Fruit fly (Drosophila melanogaster) whole organism, embryonic: ENCODE measurements around the gene BRWD3.

Experiments
- Ada2b ChIP-seq: fragments of 200-800 bp; sonication (Bioruptor generic); IDR thresholded peaks from 2 replicates; pipeline ENCODE4 v1.3.6; 2022; ENCODE audit warnings: missing biosample characterization, missing genetic modification characterization
- Asciz ChIP-seq: fragments of 200-800 bp; sonication (Bioruptor generic); optimal IDR thresholded peaks from 2 replicates; lab custom pipeline; 2017; ENCODE audit warnings: missing biosample characterization, mild to moderate bottlenecking, missing genetic modification characterization, missing genetic modification reagents
- Bgb ChIP-seq: fragments of 200-800 bp; sonication (Bioruptor generic); IDR thresholded peaks from 2 replicates; pipeline ENCODE4 v1.3.6; 2022; ENCODE audit warnings: missing biosample characterization, missing genetic modification characterization; ENCODE audit not compliant: partially characterized antibody
- CG10267 ChIP-seq: fragments of 200-800 bp; sonication (Bioruptor generic); optimal IDR thresholded peaks from 2 replicates; lab custom pipeline; 2018; ENCODE audit warnings: missing biosample characterization, mild to moderate bottlenecking, missing genetic modification characterization, moderate library complexity
- CG10274 ChIP-seq: fragments of 200-800 bp; sonication (Bioruptor generic); optimal IDR thresholded peaks from 3 replicates; lab custom pipeline; 2017; ENCODE audit warnings: missing biosample characterization, mild to moderate bottlenecking, missing genetic modification characterization
- CG11398 ChIP-seq: fragments of 200-800 bp; sonication (Bioruptor generic); optimal IDR thresholded peaks from 2 replicates; lab custom pipeline; 2016; ENCODE audit warnings: missing biosample characterization, missing genetic modification characterization
- CG12155 ChIP-seq: fragments of 200-800 bp; sonication (Bioruptor generic); optimal IDR thresholded peaks from 3 replicates; lab custom pipeline; 2016; ENCODE audit warnings: missing biosample characterization, missing genetic modification characterization
- CG12769 ChIP-seq: fragments of 200-800 bp; sonication (Bioruptor generic); optimal IDR thresholded peaks from 2 replicates; lab custom pipeline; 2019; ENCODE audit warnings: missing biosample characterization, mild to moderate bottlenecking, missing genetic modification characterization, moderate library complexity
- CG13287 ChIP-seq: fragments of 200-800 bp; sonication (Bioruptor generic); IDR thresholded peaks from 2 replicates; pipeline ENCODE4 v1.3.6; 2022; ENCODE audit warnings: missing biosample characterization, missing genetic modification characterization; ENCODE audit not compliant: partially characterized antibody
- CG1647 ChIP-seq: fragments of 200-800 bp; sonication (Bioruptor generic); optimal IDR thresholded peaks from 3 replicates; lab custom pipeline; 2016; ENCODE audit warnings: missing biosample characterization, missing genetic modification characterization
- CG17328 ChIP-seq: fragments of 200-800 bp; sonication (Bioruptor generic); IDR thresholded peaks from 2 replicates; pipeline ENCODE4 v1.3.6; 2022; ENCODE audit warnings: missing biosample characterization, missing genetic modification characterization
- CG2712 ChIP-seq: fragments of 200-800 bp; optimal IDR thresholded peaks from 3 replicates; lab custom pipeline; 2019; ENCODE audit warnings: missing biosample characterization, mild to moderate bottlenecking, missing genetic modification characterization, moderate library complexity
- CG31441 ChIP-seq: fragments of 200-800 bp; sonication (Bioruptor generic); IDR thresholded peaks from 2 replicates; pipeline ENCODE4 v1.3.6; 2022; ENCODE audit warnings: missing biosample characterization, missing genetic modification characterization
- CG6654 ChIP-seq: fragments of 200-800 bp; sonication (Bioruptor generic); optimal IDR thresholded peaks from 2 replicates; lab custom pipeline; 2017; ENCODE audit warnings: missing biosample characterization, mild to moderate bottlenecking, missing genetic modification characterization
- CG7839 ChIP-seq: fragments of 200-800 bp; sonication (Bioruptor generic); optimal IDR thresholded peaks from 3 replicates; lab custom pipeline; 2018; ENCODE audit warnings: missing biosample characterization, mild to moderate bottlenecking, missing genetic modification characterization, moderate library complexity
- CG9437 ChIP-seq: fragments of 200-800 bp; sonication (Bioruptor generic); optimal IDR thresholded peaks from 2 replicates; lab custom pipeline; 2018; ENCODE audit warnings: missing biosample characterization, mild to moderate bottlenecking, missing genetic modification characterization
- Dek ChIP-seq: fragments of 200-800 bp; sonication (Bioruptor generic); optimal IDR thresholded peaks from 3 replicates; lab custom pipeline; 2019; ENCODE audit warnings: missing biosample characterization, mild to moderate bottlenecking, missing genetic modification characterization, moderate library complexity
- Dp ChIP-seq: fragments of 200-800 bp; sonication (Bioruptor generic); optimal IDR thresholded peaks from 2 replicates; lab custom pipeline; 2018; ENCODE audit warnings: missing biosample characterization, mild to moderate bottlenecking, missing genetic modification characterization, moderate library complexity
- Ets65A ChIP-seq: fragments of 200-800 bp; sonication (Bioruptor generic); peaks from one replicate; lab custom pipeline; 2016; ENCODE audit warnings: missing biosample characterization, missing genetic modification characterization
- Fer1 ChIP-seq: fragments of 200-800 bp; sonication (Bioruptor generic); optimal IDR thresholded peaks from 2 replicates; lab custom pipeline; 2017; ENCODE audit warnings: missing biosample characterization, mild to moderate bottlenecking, missing genetic modification characterization
- Gsc ChIP-seq: fragments of 200-800 bp; sonication (Bioruptor generic); IDR thresholded peaks from 2 replicates; pipeline ENCODE4 v1.3.6; 2022; ENCODE audit warnings: missing biosample characterization, missing genetic modification characterization
- HmgZ ChIP-seq: fragments of 200-800 bp; sonication (Bioruptor generic); optimal IDR thresholded peaks from 2 replicates; lab custom pipeline; 2018; ENCODE audit warnings: missing biosample characterization, mild to moderate bottlenecking, missing genetic modification characterization
- Hmr ChIP-seq: fragments of 200-800 bp; sonication (Bioruptor generic); optimal IDR thresholded peaks from 3 replicates; lab custom pipeline; 2017; ENCODE audit warnings: mild to moderate bottlenecking, missing biosample characterization, missing genetic modification reagents, missing genetic modification characterization
- Hr3 ChIP-seq: fragments of 200-800 bp; sonication (Bioruptor generic); optimal IDR thresholded peaks from 3 replicates; lab custom pipeline; 2016; ENCODE audit warnings: missing biosample characterization, missing genetic modification characterization
- MTF-1 ChIP-seq: fragments of 200-800 bp; sonication (Bioruptor generic); optimal IDR thresholded peaks from 2 replicates; lab custom pipeline; 2018; ENCODE audit warnings: missing biosample characterization, mild to moderate bottlenecking, missing genetic modification characterization, borderline replicate concordance
- Med ChIP-seq: fragments of 200-800 bp; sonication (Bioruptor generic); peaks from one replicate; lab custom pipeline; 2016; ENCODE audit warnings: missing biosample characterization, missing genetic modification characterization, mild to moderate bottlenecking, inconsistent platforms, moderate library complexity
- Neu2 ChIP-seq: fragments of 200-800 bp; sonication (Bioruptor generic); optimal IDR thresholded peaks from 3 replicates; lab custom pipeline; 2016; ENCODE audit warnings: missing biosample characterization, missing genetic modification characterization, borderline replicate concordance
- Opbp ChIP-seq: fragments of 200-800 bp; sonication (Bioruptor generic); IDR thresholded peaks from 3 replicates; pipeline ENCODE4 v1.3.6; 2022; ENCODE audit warnings: missing biosample characterization, missing genetic modification characterization; ENCODE audit not compliant: partially characterized antibody
- Optix ChIP-seq: fragments of 200-800 bp; sonication (Bioruptor generic); IDR thresholded peaks from 3 replicates; pipeline ENCODE4 v1.3.6; 2022; ENCODE audit warnings: missing biosample characterization, missing genetic modification characterization
- Rfx ChIP-seq: fragments of 200-800 bp; sonication (Bioruptor generic); IDR thresholded peaks from 2 replicates; pipeline ENCODE4 v1.3.6; 2022; ENCODE audit warnings: missing biosample characterization, missing genetic modification characterization
- Scr ChIP-seq: fragments of 200-800 bp; sonication (Bioruptor generic); IDR thresholded peaks from 2 replicates; pipeline ENCODE4 v1.3.6; 2022; ENCODE audit warnings: missing biosample characterization, missing genetic modification characterization; ENCODE audit not compliant: partially characterized antibody
- ab ChIP-seq: fragments of 200-800 bp; sonication (Bioruptor generic); optimal IDR thresholded peaks from 2 replicates; lab custom pipeline; 2016; ENCODE audit warnings: missing biosample characterization, missing genetic modification characterization
- ato ChIP-seq: fragments of 200-800 bp; sonication (Bioruptor generic); IDR thresholded peaks from 2 replicates; pipeline ENCODE4 v1.3.6; 2022; ENCODE audit warnings: missing biosample characterization, missing genetic modification characterization; ENCODE audit not compliant: partially characterized antibody
- bigmax ChIP-seq: fragments of 200-800 bp; sonication (Bioruptor generic); optimal IDR thresholded peaks from 2 replicates; lab custom pipeline; 2018; ENCODE audit warnings: missing biosample characterization, mild to moderate bottlenecking, missing genetic modification characterization
- corto ChIP-seq: fragments of 200-800 bp; sonication (Bioruptor generic); optimal IDR thresholded peaks from 2 replicates; lab custom pipeline; 2016; ENCODE audit warnings: missing biosample characterization, mild to moderate bottlenecking, missing genetic modification characterization, moderate library complexity
- crc ChIP-seq: fragments of 200-800 bp; sonication (Bioruptor generic); optimal IDR thresholded peaks from 2 replicates; lab custom pipeline; 2016; ENCODE audit warnings: missing biosample characterization, missing genetic modification characterization
- croc ChIP-seq: fragments of 200-800 bp; sonication (Bioruptor generic); conservative IDR thresholded peaks from 3 replicates; pipeline ENCODE4 v1.3.6; 2022; ENCODE audit warnings: missing biosample characterization, missing genetic modification characterization
- emc ChIP-seq: fragments of 200-800 bp; sonication (Bioruptor generic); optimal IDR thresholded peaks from 2 replicates; lab custom pipeline; 2016; ENCODE audit warnings: missing biosample characterization, missing genetic modification characterization
- exex ChIP-seq: fragments of 200-800 bp; sonication (Bioruptor generic); optimal IDR thresholded peaks from 4 replicates; lab custom pipeline; 2018; ENCODE audit warnings: missing biosample characterization, mild to moderate bottlenecking, missing genetic modification characterization, moderate library complexity
- grn ChIP-seq: fragments of 200-800 bp; sonication (Bioruptor generic); optimal IDR thresholded peaks from 3 replicates; lab custom pipeline; 2017; ENCODE audit warnings: missing biosample characterization, missing genetic modification characterization
- lbe ChIP-seq: fragments of 200-800 bp; sonication (Bioruptor generic); optimal IDR thresholded peaks from 2 replicates; lab custom pipeline; 2016; ENCODE audit warnings: missing biosample characterization, mild to moderate bottlenecking, missing genetic modification characterization
- seq ChIP-seq: fragments of 200-800 bp; sonication (Bioruptor generic); IDR thresholded peaks from 2 replicates; pipeline ENCODE4 v1.3.6; 2022; ENCODE audit warnings: missing biosample characterization, missing genetic modification characterization
- tna ChIP-seq: fragments of 200-800 bp; sonication (Bioruptor generic); IDR thresholded peaks from 2 replicates; pipeline ENCODE4 v1.3.6; 2022; ENCODE audit warnings: missing biosample characterization, missing genetic modification characterization; ENCODE audit not compliant: partially characterized antibody
- ttk ChIP-seq: fragments of 200-800 bp; sonication (Bioruptor generic); IDR thresholded peaks from 2 replicates; pipeline ENCODE4 v2.1.2; 2022; ENCODE audit warnings: missing biosample characterization, missing genetic modification characterization
- twi ChIP-seq: fragments of 200-800 bp; optimal IDR thresholded peaks from 2 replicates; lab custom pipeline; 2019; ENCODE audit warnings: missing biosample characterization, mild to moderate bottlenecking, missing genetic modification characterization, moderate library complexity
- vnd ChIP-seq: fragments of 200-800 bp; sonication (Bioruptor generic); IDR thresholded peaks from 3 replicates; pipeline ENCODE4 v1.3.6; 2022; ENCODE audit warnings: missing biosample characterization, missing genetic modification characterization; ENCODE audit not compliant: partially characterized antibody

Gene BRWD3

DNA sequence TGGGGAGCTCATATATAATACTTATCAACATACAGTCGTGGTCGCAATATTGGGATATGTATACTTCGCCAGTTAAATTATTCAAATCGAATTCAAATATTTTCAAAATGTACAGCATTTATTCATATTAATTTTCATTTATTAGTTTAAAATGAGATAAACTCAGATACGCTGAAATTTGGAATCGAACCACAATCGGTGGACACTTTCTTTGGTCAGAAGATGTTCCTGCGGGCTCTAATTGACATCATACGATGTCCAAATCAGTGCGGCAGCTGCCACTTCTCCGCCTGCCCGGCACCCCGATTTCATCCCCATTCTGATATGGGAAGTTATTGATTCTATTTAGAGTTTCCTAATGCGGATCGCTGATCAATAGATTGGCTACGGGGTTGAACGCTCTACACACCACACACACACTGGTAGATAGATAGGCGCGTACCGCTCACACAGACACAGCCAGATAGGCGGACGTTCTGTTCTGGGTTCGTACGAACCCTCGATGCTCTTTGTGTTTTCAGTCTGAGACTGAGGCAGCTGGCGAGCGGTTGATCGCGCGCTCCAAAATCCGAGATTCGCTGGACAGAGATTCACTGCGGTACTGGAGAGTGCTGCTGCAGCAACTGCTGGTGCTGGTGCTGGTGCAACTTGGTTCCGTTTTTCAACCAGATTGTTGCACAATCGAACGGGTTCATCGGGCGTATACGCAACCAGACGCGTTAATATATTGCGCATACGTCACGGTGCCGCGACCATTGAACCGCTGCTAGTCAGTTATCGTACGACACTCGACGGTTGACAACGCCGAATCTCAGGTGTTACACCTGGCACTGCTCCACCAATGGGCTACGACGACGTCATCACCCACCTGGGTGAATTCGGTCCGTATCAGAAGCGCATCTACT, 42.4 kb upstream of the BRWD3 start, which contains the start of gene Orct (continued):
- TF ChIP-seq grn (GFP tag; lab: Kevin White, UChicago) (peak; percentile 59), Optix (no peak), CG31441 (peak; percentile 73), Rfx (GFP tag; lab: Robert Waterston, UW) (peak; percentile 75), Hmr (peak; percentile 89), ttk (no peak; the same call in 1 of the 2 replicates), vnd (GFP tag; lab: Robert Waterston, UW) (no peak), CG2712 (tag; lab: Kevin White, UChicago) (peak; percentile 80), CG17328 (GFP tag; lab: Robert Waterston, UW) (no peak), CG10274 (GFP tag; lab: Kevin White, UChicago) (peak; percentile 57), CG12155 (GFP tag; lab: Kevin White, UChicago) (peak; percentile 70), CG13287 (no peak), emc (GFP tag; lab: Kevin White, UChicago) (peak; percentile 27), MTF-1 (GFP tag; lab: Kevin White, UChicago) (peak; percentile 10), Neu2 (GFP tag; lab: Kevin White, UChicago) (no peak), Ada2b (peak; percentile 27), bigmax (GFP tag; lab: Kevin White, UChicago) (no peak), CG7839 (tag; lab: Kevin White, UChicago) (peak; percentile 84)

DNA sequence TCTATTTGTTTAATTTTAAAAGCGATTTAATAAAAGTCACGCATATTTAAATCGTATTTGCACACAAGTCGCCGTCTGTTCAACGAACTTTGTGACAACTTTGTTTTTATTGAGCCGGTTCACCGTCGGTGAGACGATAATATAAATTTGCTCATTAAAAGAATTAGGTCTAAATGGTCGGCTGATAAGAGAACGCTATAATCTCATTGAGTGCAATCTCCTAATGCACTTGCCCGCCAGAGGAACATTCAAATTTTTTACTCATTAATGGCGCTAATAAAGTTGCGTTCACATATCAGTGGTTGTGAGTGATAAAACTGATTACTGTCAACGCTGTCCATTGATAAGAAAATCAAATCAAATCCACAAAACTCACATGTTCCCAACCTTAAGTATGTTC, 40.1 kb upstream of the BRWD3 start:
- TF ChIP-seq twi (tag; lab: Kevin White, UChicago): no peak
- TF ChIP-seq Hr3 (GFP tag; lab: Kevin White, UChicago): no peak
- peak; percentile 62 for TF ChIP-seq corto (GFP tag; lab: Kevin White, UChicago)
- TF ChIP-seq lbe (GFP tag; lab: Kevin White, UChicago): peak; percentile 50
- no peak for TF ChIP-seq Fer1 (GFP tag; lab: Kevin White, UChicago)
- TF ChIP-seq Ets65A (GFP tag; lab: Kevin White, UChicago): peak; percentile 10
- peak; percentile 48 for TF ChIP-seq exex
- TF ChIP-seq Med (GFP tag; lab: Kevin White, UChicago): peak; percentile 22

dm6 chr3R:24279291-24279690, 39.5 kb upstream of the BRWD3 start, which contains the start of gene shps:
shps (plus strand) TSS chr3R:24279572.
- TF ChIP-seq crc: no peak
- TF ChIP-seq CG1647 (GFP tag; lab: Kevin White, UChicago): no peak
- no peak for TF ChIP-seq CG9437 (GFP tag; lab: Kevin White, UChicago)
- TF ChIP-seq seq (GFP tag; lab: Robert Waterston, UW): no peak
- TF ChIP-seq ab (GFP tag; lab: Kevin White, UChicago): no peak
- TF ChIP-seq Gsc (GFP tag; lab: Robert Waterston, UW): no peak
- no peak for TF ChIP-seq CG12769 (tag; lab: Kevin White, UChicago)
- TF ChIP-seq CG6654 (GFP tag; lab: Kevin White, UChicago): peak; percentile 100
- peak; percentile 98 for TF ChIP-seq Dp (GFP tag; lab: Kevin White, UChicago)
- TF ChIP-seq CG10267: no peak
- TF ChIP-seq Opbp (GFP tag; lab: Robert Waterston, UW): peak; percentile 88
- no peak for TF ChIP-seq CG11398
- no peak for TF ChIP-seq corto (GFP tag; lab: Kevin White, UChicago)
- TF ChIP-seq croc (GFP tag; lab: Robert Waterston, UW): no peak
- peak; percentile 82 for TF ChIP-seq vnd (GFP tag; lab: Robert Waterston, UW)
- TF ChIP-seq Bgb (GFP tag; lab: Robert Waterston, UW): peak; percentile 90
- no peak for TF ChIP-seq Dek
- peak; percentile 96 for TF ChIP-seq ato (GFP tag; lab: Robert Waterston, UW)
- TF ChIP-seq Asciz (GFP tag; lab: Kevin White, UChicago): no peak
- peak; percentile 78 for TF ChIP-seq Scr
- peak; percentile 99 for TF ChIP-seq tna (GFP tag; lab: Robert Waterston, UW)
- TF ChIP-seq HmgZ: peak; percentile 36
- peak; percentile 73 for TF ChIP-seq CG13287
